Fruit fly (Drosophila melanogaster) whole organism, larva: ENCODE results near the gene CG5199.

Experiments
- noc ChIP-seq: fragments of 200-800 bp; sonication (Bioruptor generic); optimal IDR thresholded peaks from 3 replicates; lab custom pipeline; 2019; ENCODE audit warnings: missing biosample characterization, mild to moderate bottlenecking, missing genetic modification characterization, moderate library complexity

CG5199 gene

dm6 chr3L:20404515-20404914, 48.1 kb downstream of the CG5199 start:
- no peak for TF ChIP-seq noc

- no peak for TF ChIP-seq noc
Observed at dm6 chr3L:20403493-20404379, 48.9 kb downstream of the CG5199 start.

dm6 chr3L:20402665-20403492, 49.8 kb downstream of the CG5199 start:
- TF ChIP-seq noc: no peak

dm6 chr3L:20401026-20401912, 51.4 kb downstream of the CG5199 start, which contains the start of gene trbl:
TSS of gene trbl (minus strand) at chr3L:20401609.
- no peak for TF ChIP-seq noc
